Worm (Caenorhabditis elegans): ENCODE measurements around the gene srx-31.

srx-31 gene

DNA sequence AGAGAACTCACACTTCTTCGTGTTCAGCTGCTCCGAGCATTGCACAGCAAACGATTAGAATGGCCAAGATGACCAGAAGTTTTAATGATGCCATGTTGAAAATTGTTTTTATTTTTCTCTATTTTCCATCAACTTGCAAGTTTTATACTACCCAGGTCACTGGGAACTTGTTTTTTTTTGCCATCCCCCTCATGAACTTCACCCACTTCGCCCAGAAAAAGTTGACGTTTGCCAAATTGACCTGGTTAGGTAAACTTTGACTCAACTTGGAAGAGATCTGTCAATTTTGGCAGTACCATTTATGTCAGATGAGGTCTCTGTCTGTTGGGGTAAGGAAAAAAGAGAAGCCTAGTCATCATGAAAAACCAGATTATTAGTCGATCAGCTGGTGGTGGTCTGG is 9.7 kb downstream of the srx-31 start, which contains the start of gene R13D11.10:
R13D11.10 (minus strand) TSS at position 101 of the 400 bp plus-strand sequence.
- TF ChIP-seq sea-1 (GFP tag; conservative IDR thresholded peaks at IDR 0.05) (no peak), pes-1 (GFP tag; IDR thresholded peaks at IDR 0.05) (no peak), tbx-37 (GFP tag; conservative IDR thresholded peaks at IDR 0.05) (no peak), F13C5.2 (tag; optimal IDR thresholded peaks at IDR 0.05) (no peak), B0310.2 (tag; optimal IDR thresholded peaks at IDR 0.05) (no peak), hmg-4 (GFP tag; optimal IDR thresholded peaks at IDR 0.05) (no peak), aly-1 (tag; optimal IDR thresholded peaks at IDR 0.05) (no peak), scrt-1 (GFP tag; IDR thresholded peaks at IDR 0.05) (no peak), ets-7 (tag; optimal IDR thresholded peaks at IDR 0.05) (no peak), tbx-11 (GFP tag; IDR thresholded peaks at IDR 0.05) (no peak), ceh-36 (tag; optimal IDR thresholded peaks at IDR 0.05) (no peak), hnd-1 (tag; optimal IDR thresholded peaks at IDR 0.05) (no peak)

DNA sequence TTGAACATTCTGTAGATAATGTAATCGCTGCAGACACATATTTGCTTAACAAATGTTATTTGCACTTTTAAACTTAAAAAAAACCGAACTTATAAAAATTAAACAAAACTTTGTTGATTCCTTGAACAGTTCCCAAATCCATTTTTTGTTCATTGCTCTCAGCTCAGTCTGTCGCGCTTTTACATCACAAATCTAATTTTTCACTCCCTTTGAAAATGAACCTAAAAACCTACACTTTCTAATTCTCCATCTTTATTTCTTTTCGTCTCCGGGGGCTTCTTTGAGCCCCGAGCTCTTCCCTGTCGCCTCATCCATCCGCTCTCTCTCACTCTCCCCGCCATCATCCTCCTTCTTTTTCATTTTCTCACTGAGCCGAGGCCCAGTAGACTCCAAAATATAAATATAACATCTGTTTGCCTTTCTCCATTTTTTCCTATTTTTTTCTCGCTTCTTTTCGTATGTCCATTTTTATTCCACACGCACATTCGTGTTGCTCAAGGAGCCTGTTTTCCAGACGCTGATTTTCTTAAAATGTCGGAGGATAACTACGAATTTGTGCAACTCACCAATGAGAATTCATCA is 12.4 kb downstream of the srx-31 start, which contains the start of gene R13D11.4:
R13D11.4 (plus strand) TSS at position 532 of the 582 bp plus-strand sequence.
- TF ChIP-seq tbx-37 (GFP tag; conservative IDR thresholded peaks at IDR 0.05) (no peak), hmbx-1 (tag; optimal IDR thresholded peaks at IDR 0.05) (no peak), scrt-1 (GFP tag; IDR thresholded peaks at IDR 0.05) (no peak), hmg-4 (GFP tag; optimal IDR thresholded peaks at IDR 0.05) (no peak), B0310.2 (tag; optimal IDR thresholded peaks at IDR 0.05) (no peak), pes-1 (GFP tag; IDR thresholded peaks at IDR 0.05) (no peak), ceh-36 (tag; optimal IDR thresholded peaks at IDR 0.05) (no peak), flt-1 (GFP tag; IDR thresholded peaks at IDR 0.05) (no peak), sea-1 (GFP tag; conservative IDR thresholded peaks at IDR 0.05) (no peak), hnd-1 (tag; optimal IDR thresholded peaks at IDR 0.05) (no peak)

DNA sequence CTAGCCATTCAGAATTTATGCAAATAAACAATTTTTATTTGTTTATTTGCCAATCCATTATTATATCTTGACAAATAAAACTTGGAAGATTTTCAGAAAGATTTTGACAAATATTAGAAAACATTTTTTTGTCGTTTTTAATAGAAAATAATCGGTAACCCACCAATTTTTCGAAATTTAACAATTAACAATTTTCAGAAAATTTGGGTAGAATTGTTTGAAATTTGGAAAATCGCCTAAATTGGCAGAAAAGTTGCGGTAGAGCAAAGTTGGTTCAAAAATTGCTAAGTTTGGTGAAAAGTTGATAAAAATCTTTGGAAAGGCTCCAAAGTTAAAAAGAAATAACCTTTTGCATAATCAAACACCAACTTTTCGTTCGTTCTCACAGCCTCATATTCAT is 14.6 kb downstream of the srx-31 start:
- TF ChIP-seq hmbx-1 (tag; optimal IDR thresholded peaks at IDR 0.05) = no peak
- TF ChIP-seq tbx-37 (GFP tag; conservative IDR thresholded peaks at IDR 0.05) = no peak
- TF ChIP-seq scrt-1 (GFP tag; IDR thresholded peaks at IDR 0.05) = no peak
- no peak for TF ChIP-seq ceh-36 (tag; optimal IDR thresholded peaks at IDR 0.05)
- no peak for TF ChIP-seq flt-1 (GFP tag; IDR thresholded peaks at IDR 0.05)
- TF ChIP-seq aly-1 (tag; optimal IDR thresholded peaks at IDR 0.05) = no peak
- TF ChIP-seq sea-1 (GFP tag; conservative IDR thresholded peaks at IDR 0.05) = no peak
- TF ChIP-seq pes-1 (GFP tag; IDR thresholded peaks at IDR 0.05) = no peak
- TF ChIP-seq hnd-1 (tag; optimal IDR thresholded peaks at IDR 0.05) = no peak
- TF ChIP-seq ceh-13 (GFP tag; optimal IDR thresholded peaks at IDR 0.05) = no peak
- no peak for TF ChIP-seq tra-4 (tag; optimal IDR thresholded peaks at IDR 0.05)
- no peak for TF ChIP-seq hmg-4 (GFP tag; optimal IDR thresholded peaks at IDR 0.05)

DNA sequence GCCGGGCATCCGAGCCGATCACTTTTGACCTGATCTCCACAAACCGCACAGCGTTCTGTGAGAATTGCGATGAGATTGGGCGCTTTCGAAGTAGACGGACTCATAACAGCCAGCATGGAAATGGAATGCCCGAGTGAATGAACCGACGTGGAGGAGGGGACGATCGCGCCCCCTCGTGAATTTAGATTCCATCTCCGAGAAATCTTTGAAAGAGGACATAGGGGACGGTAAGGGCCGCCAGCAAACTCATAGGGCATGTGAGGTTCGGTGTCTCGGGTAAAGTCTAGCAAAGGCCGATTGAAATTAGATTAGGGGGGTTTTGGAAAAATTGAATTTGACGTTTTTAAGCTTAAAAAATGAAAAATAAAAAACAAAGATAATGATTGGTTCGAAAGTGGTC is 18.3 kb downstream of the srx-31 start, which contains the start of gene nhr-270:
nhr-270 (minus strand) TSS at position 257 of the 400 bp plus-strand sequence.
- no peak for TF ChIP-seq sea-1 (GFP tag; conservative IDR thresholded peaks at IDR 0.05)
- TF ChIP-seq ama-1 (optimal IDR thresholded peaks at IDR 0.05) = no peak
- TF ChIP-seq tbx-11 (GFP tag; IDR thresholded peaks at IDR 0.05) = no peak
- no peak for TF ChIP-seq F13C5.2 (tag; optimal IDR thresholded peaks at IDR 0.05)
- TF ChIP-seq scrt-1 (GFP tag; IDR thresholded peaks at IDR 0.05) = no peak
- no peak for TF ChIP-seq pes-1 (GFP tag; IDR thresholded peaks at IDR 0.05)
- no peak for TF ChIP-seq ceh-13 (GFP tag; optimal IDR thresholded peaks at IDR 0.05)
- no peak for TF ChIP-seq hnd-1 (tag; optimal IDR thresholded peaks at IDR 0.05)
- TF ChIP-seq hmbx-1 (tag; optimal IDR thresholded peaks at IDR 0.05) = no peak
- TF ChIP-seq flt-1 (GFP tag; IDR thresholded peaks at IDR 0.05) = no peak
- no peak for TF ChIP-seq tra-4 (tag; optimal IDR thresholded peaks at IDR 0.05)
- no peak for TF ChIP-seq tbx-37 (GFP tag; conservative IDR thresholded peaks at IDR 0.05)
- no peak for TF ChIP-seq ceh-36 (tag; optimal IDR thresholded peaks at IDR 0.05)
- TF ChIP-seq B0310.2 (tag; optimal IDR thresholded peaks at IDR 0.05) = no peak
- TF ChIP-seq hmg-4 (GFP tag; optimal IDR thresholded peaks at IDR 0.05) = no peak
- no peak for TF ChIP-seq ets-7 (tag; optimal IDR thresholded peaks at IDR 0.05)
- TF ChIP-seq aly-1 (tag; optimal IDR thresholded peaks at IDR 0.05) = no peak

DNA sequence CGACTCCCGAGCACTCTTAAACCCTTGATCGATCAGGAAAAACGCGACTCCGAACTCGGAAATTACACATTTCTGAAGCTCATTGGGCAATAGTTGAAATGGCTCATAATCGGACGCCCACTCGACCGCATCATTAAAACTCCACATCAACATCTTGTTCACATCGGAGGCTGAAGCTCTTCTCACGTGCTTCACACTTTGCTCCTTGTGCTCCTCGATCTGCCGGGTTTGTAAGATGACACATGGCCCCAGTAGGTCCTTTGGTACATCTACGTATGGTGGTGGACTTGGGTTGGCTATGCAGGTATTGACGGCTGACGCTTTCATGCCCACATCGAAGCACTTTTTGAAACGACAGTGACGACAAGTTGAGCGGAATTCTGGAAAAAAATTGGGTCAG is 19.4 kb downstream of the srx-31 start:
- TF ChIP-seq hnd-1 (tag; optimal IDR thresholded peaks at IDR 0.05) (no peak), ama-1 (optimal IDR thresholded peaks at IDR 0.05) (no peak), sea-1 (GFP tag; conservative IDR thresholded peaks at IDR 0.05) (no peak), tbx-37 (GFP tag; conservative IDR thresholded peaks at IDR 0.05) (no peak), hmbx-1 (tag; optimal IDR thresholded peaks at IDR 0.05) (no peak), ets-7 (tag; optimal IDR thresholded peaks at IDR 0.05) (no peak), ceh-36 (tag; optimal IDR thresholded peaks at IDR 0.05) (no peak), B0310.2 (tag; optimal IDR thresholded peaks at IDR 0.05) (no peak)

DNA sequence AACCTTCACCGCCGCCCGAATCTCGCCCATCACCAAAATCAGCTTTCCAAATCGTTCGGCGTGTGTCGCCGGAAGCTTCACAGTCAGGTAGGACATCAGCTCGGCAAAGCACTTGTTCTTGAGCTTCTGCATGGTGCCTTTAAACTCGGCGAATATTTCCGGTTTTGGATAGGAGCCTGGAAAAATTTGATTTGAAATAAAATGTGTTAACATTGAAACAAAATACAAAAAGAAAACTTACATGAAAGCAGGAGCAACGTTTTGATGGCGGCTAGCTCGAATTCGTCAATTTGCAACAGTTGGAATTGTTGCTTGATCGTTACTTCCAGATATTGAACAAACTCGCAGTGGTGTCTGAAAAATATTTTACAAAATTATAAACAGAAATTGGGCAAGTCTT is 20.1 kb downstream of the srx-31 start:
- no peak for TF ChIP-seq pes-1 (GFP tag; IDR thresholded peaks at IDR 0.05)

DNA sequence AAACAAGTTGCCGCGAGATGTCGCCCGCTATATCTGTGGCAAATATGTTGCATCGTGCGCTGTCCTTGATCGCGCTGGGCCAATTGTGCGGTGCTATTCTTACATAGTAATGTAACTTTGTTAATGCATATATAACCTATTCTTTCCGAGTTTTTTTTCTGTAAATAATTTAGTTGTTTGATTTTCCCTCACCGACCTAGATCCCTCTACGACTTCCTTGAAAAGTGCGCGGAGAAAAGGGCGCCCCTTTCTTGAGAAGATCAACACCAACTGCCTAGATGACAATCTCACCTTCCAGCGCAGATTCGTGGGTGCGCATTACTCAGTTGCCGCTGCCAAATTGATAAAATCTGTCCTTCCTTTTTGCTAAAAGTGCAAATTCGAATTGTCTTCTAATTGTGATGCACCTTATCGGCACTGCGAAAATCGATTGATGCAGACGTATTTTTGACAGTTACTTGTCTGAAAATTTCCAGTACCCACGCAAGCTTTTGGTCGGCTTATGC is 21.2 kb downstream of the srx-31 start:
- no peak for TF ChIP-seq sea-1 (GFP tag; conservative IDR thresholded peaks at IDR 0.05)
- TF ChIP-seq ceh-13 (GFP tag; optimal IDR thresholded peaks at IDR 0.05) = no peak
- no peak for TF ChIP-seq F13C5.2 (tag; optimal IDR thresholded peaks at IDR 0.05)
- no peak for TF ChIP-seq hnd-1 (tag; optimal IDR thresholded peaks at IDR 0.05)
- TF ChIP-seq ama-1 (optimal IDR thresholded peaks at IDR 0.05) = no peak
- no peak for TF ChIP-seq scrt-1 (GFP tag; IDR thresholded peaks at IDR 0.05)
- TF ChIP-seq tbx-11 (GFP tag; IDR thresholded peaks at IDR 0.05) = no peak
- no peak for TF ChIP-seq hmg-4 (GFP tag; optimal IDR thresholded peaks at IDR 0.05)
- no peak for TF ChIP-seq ceh-36 (tag; optimal IDR thresholded peaks at IDR 0.05)
- TF ChIP-seq tra-4 (tag; optimal IDR thresholded peaks at IDR 0.05) = no peak
- TF ChIP-seq hmbx-1 (tag; optimal IDR thresholded peaks at IDR 0.05) = no peak
- no peak for TF ChIP-seq pes-1 (GFP tag; IDR thresholded peaks at IDR 0.05)
- no peak for TF ChIP-seq B0310.2 (tag; optimal IDR thresholded peaks at IDR 0.05)
- TF ChIP-seq aly-1 (tag; optimal IDR thresholded peaks at IDR 0.05) = no peak
- TF ChIP-seq flt-1 (GFP tag; IDR thresholded peaks at IDR 0.05) = no peak
